Worm (Caenorhabditis elegans): Measurements from ENCODE around the gene F56D6.12.

- TF ChIP-seq ama-1 (optimal IDR thresholded peaks at IDR 0.05) (no peak), npax-4 (tag; optimal IDR thresholded peaks at IDR 0.05) (no peak), unc-86 (tag; optimal IDR thresholded peaks at IDR 0.05) (no peak), elt-2 (tag; optimal IDR thresholded peaks at IDR 0.05) (no peak)
These were observed 4.7 kb downstream of the F56D6.12 start, which contains the start of gene F56D6.20 for ce11 chrIV:3912598-3912997.

Measured in whole organism, late embryonic.